Worm (Caenorhabditis elegans): ENCODE measurements around the gene rog-1.

Gene rog-1

DNA sequence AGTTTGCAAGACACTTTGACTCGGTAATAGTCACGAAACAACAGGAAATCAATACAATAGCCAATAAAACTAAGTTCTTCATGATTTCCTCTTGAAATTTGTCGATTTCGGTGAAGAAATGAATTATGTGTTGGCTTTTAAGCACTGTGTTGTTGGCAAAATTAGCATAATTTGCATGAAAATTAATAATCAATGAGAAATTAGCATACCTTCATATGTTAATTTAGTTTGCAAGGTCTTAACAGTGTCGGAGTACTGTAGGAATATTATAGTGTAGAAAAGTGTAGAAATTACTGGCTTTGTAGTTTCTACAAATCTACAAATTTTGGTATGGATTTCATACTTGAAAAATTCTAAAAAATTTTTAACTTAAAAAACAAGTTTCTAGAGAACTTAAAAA is 6.8 kb upstream of the rog-1 start, which contains the start of gene F54D12.9:
F54D12.9 (minus strand) TSS at position 101 of the 400 bp plus-strand sequence.
- no peak for TF ChIP-seq mep-1 (tag; optimal IDR thresholded peaks at IDR 0.05)
- no peak for TF ChIP-seq nhr-85 (tag)
- no peak for TF ChIP-seq ztf-11 (tag; optimal IDR thresholded peaks at IDR 0.05)
- no peak for TF ChIP-seq swsn-7 (tag; optimal IDR thresholded peaks at IDR 0.05)

ce11 chrII:1378259-1378658 is 3.5 kb upstream of the rog-1 start, which contains the start of gene F54D12.10:
Gene F54D12.10, minus strand, starts transcription at chrII:1378359.
- TF ChIP-seq fkh-10 (GFP tag; optimal IDR thresholded peaks at IDR 0.05) = no peak
- no peak for TF ChIP-seq lin-13 (GFP tag; optimal IDR thresholded peaks at IDR 0.05)
- no peak for TF ChIP-seq ama-1 (optimal IDR thresholded peaks at IDR 0.05)
- TF ChIP-seq C34B4.2 (tag; optimal IDR thresholded peaks at IDR 0.05) = no peak

DNA sequence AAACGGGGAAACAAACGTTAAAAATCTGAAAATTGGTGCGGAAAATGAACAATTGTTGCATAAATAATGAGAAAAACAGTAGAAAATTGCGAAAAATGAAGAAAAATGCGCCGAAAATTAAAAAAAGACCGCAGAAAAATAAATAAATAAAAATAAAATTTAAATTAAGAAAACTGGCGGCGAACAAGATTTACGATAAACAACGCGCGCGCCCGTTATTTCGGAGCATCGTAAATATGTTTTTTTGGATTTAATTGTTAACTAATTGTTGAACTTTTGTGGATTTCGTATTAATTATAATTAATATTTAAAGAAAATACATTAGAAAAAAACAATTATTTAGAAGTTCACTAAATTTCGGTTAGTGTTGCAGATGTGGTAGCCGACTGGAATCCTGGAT is 2.0 kb upstream of the rog-1 start:
- no peak for TF ChIP-seq swsn-7 (tag; optimal IDR thresholded peaks at IDR 0.05)
- TF ChIP-seq unc-98 (GFP tag; IDR thresholded peaks at IDR 0.05) = no peak
- no peak for TF ChIP-seq irx-1 (tag; optimal IDR thresholded peaks at IDR 0.05)
- no peak for TF ChIP-seq snpc-4 (tag; optimal IDR thresholded peaks at IDR 0.05)
- peak in 1 of 3 experiments; percentile 31 for TF ChIP-seq dpl-1 (GFP tag; optimal IDR thresholded peaks at IDR 0.05)
- TF ChIP-seq zip-4 (GFP tag; optimal IDR thresholded peaks at IDR 0.05) = no peak
- peak in 1 of 2 experiments; percentile 28 for TF ChIP-seq efl-1 (optimal IDR thresholded peaks at IDR 0.05)
- peak in 1 of 2 experiments; percentile 53 for TF ChIP-seq efl-1 (GFP tag; optimal IDR thresholded peaks at IDR 0.05 in 1 of 2)
- TF ChIP-seq aly-2 (tag; optimal IDR thresholded peaks at IDR 0.05) = no peak
- TF ChIP-seq mdl-1 (tag; optimal IDR thresholded peaks at IDR 0.05) = no peak

DNA sequence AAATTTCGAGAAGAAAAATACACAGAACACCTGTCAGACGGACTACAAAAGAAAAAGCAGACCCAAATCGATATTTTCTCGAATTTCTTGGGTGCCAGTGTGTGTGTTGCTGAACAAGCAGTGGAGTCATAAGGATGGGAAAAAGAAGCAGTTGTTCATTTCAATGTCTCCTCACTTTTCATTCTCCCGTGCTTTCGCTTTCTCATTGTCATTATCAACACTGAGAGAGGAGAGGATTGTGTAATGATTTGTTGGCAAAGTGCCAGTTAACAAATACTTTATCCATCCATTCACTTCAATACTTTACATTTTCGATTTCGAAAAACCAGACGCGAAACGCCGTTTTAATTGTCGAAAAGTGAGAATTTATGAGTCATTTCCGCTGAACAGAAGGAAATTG is 838 bp upstream of the rog-1 start:
- no peak for TF ChIP-seq grh-1 (GFP tag; IDR thresholded peaks at IDR 0.05)
- no peak for TF ChIP-seq nhr-237 (tag; optimal IDR thresholded peaks at IDR 0.05)
- no peak for TF ChIP-seq C04F5.9 (tag; optimal IDR thresholded peaks at IDR 0.05)
- TF ChIP-seq unc-98 (GFP tag; IDR thresholded peaks at IDR 0.05) = no peak
- TF ChIP-seq pag-3 (tag; optimal IDR thresholded peaks at IDR 0.05; ENCODE audit: borderline replicate concordance, insufficient read depth) = peak; percentile 62
- no peak for TF ChIP-seq ceh-63 (GFP tag; optimal IDR thresholded peaks at IDR 0.05)
- TF ChIP-seq dpl-1 (GFP tag; optimal IDR thresholded peaks at IDR 0.05) = peak in 1 of 3 experiments; percentile 10
- no peak for TF ChIP-seq skn-1 (tag; optimal IDR thresholded peaks at IDR 0.05)
- TF ChIP-seq fos-1 (tag; optimal IDR thresholded peaks at IDR 0.05) = no peak
- no peak for TF ChIP-seq unc-86 (tag; optimal IDR thresholded peaks at IDR 0.05)
- TF ChIP-seq nhr-71 (tag; optimal IDR thresholded peaks at IDR 0.05) = peak; percentile 49
- no peak for TF ChIP-seq pax-3 (tag; optimal IDR thresholded peaks at IDR 0.05)
- TF ChIP-seq sptf-1 (tag; optimal IDR thresholded peaks at IDR 0.05) = no peak
- TF ChIP-seq snpc-4 (tag; optimal IDR thresholded peaks at IDR 0.05) = no peak
- no peak for TF ChIP-seq Y116A8C.19 (tag; optimal IDR thresholded peaks at IDR 0.05; ENCODE audit: borderline replicate concordance)
- TF ChIP-seq unc-130 (tag; optimal IDR thresholded peaks at IDR 0.05) = peak; percentile 13
- no peak for TF ChIP-seq jun-1 (tag; optimal IDR thresholded peaks at IDR 0.05)
- no peak for TF ChIP-seq egl-27 (tag; optimal IDR thresholded peaks at IDR 0.05)
- no peak for TF ChIP-seq pqm-1 (tag; optimal IDR thresholded peaks at IDR 0.05)
- no peak for TF ChIP-seq lir-3 (tag; optimal IDR thresholded peaks at IDR 0.05; ENCODE audit: poor library complexity)
- 0 out of 2 replicates have a peak, but pooled peaks have one; percentile 22 for TF ChIP-seq nhr-19 (GFP tag; conservative IDR thresholded peaks at IDR 0.05)
- no peak for TF ChIP-seq tbx-2 (tag; optimal IDR thresholded peaks at IDR 0.05)
- no peak for TF ChIP-seq ceh-8 (GFP tag; optimal IDR thresholded peaks at IDR 0.05)
- TF ChIP-seq nhr-85 (tag) = no peak
- no peak for TF ChIP-seq isw-1 (GFP tag; IDR thresholded peaks at IDR 0.05)
- TF ChIP-seq sox-4 (tag; optimal IDR thresholded peaks at IDR 0.05) = no peak
- TF ChIP-seq aha-1 (tag; optimal IDR thresholded peaks at IDR 0.05) = no peak
- no peak for TF ChIP-seq ceh-82 (tag; optimal IDR thresholded peaks at IDR 0.05)
- no peak for TF ChIP-seq elt-2 (tag; optimal IDR thresholded peaks at IDR 0.05)
- TF ChIP-seq snu-23 (GFP tag; optimal IDR thresholded peaks at IDR 0.05) = no peak
- TF ChIP-seq unc-62 (GFP tag; optimal IDR thresholded peaks at IDR 0.05) = no peak
- no peak for TF ChIP-seq lin-35 (GFP tag; optimal IDR thresholded peaks at IDR 0.05)
- no peak for TF ChIP-seq lin-15B (tag; optimal IDR thresholded peaks at IDR 0.05)
- TF ChIP-seq nhr-28 (tag; optimal IDR thresholded peaks at IDR 0.05) = no peak
- TF ChIP-seq efl-1 (optimal IDR thresholded peaks at IDR 0.05) = peak in 1 of 2 experiments; percentile 16
- peak in 1 of 2 experiments; percentile 2 for TF ChIP-seq efl-1 (GFP tag; optimal IDR thresholded peaks at IDR 0.05 in 1 of 2)
